Fruit fly (Drosophila melanogaster): ENCODE results near the gene tim.

The tim gene

DNA sequence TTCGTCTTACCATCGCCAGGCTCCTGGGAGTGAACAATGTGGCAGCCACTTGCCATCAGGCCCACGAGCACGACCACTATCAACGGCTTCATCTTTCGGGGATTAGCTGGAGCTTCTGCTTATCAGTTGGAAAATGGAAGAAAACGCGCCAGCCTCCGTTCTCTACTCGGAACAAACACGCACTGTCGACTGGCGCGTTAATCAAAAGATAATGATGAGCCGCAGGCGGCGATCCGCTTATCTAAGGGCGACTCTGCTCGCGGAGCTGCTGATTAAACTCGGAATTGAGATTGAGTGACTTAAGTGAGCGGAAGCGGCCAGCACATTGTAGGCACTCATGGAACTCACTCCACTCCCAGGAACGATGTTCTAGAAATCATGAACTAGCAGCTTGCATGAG, 46.2 kb downstream of the tim start, which contains the start of gene CG3246:
Gene CG3246, minus strand, starts transcription at position 193 of the 400 bp plus-strand sequence.
- TF ChIP-seq CG1620 (GFP tag; optimal IDR thresholded peaks at IDR 0.05) (no peak), Mnt (GFP tag; optimal IDR thresholded peaks at IDR 0.05) (peak; percentile 0)

DNA sequence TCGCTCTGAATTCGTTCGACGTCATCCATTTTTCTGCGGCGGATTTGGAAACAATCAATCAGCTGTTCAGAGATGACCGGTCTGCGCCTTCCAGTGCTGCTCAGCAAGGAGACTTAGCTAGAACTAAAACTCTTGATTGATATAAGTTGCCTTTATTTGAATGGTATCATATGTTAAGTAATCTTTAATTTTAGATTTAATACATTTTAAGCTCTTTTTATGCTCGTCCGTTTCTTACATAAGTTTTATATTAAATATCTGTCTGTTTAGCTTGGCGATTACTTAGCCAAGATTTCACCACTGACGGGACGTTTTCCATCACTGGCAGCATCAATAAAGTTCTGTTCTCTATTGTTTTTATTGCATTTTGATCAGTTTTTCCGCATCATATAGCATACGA, 50.9 kb downstream of the tim start, which contains the start of the genes Cog3 and Sec5:
Gene Cog3, minus strand, starts transcription at position 58 of the 400 bp plus-strand sequence.
Gene Sec5, plus strand, starts transcription at position 296 of the 400 bp plus-strand sequence.
- TF ChIP-seq Mnt (GFP tag; optimal IDR thresholded peaks at IDR 0.05) (peak; percentile 77), CG12768 (GFP tag; optimal IDR thresholded peaks at IDR 0.05) (peak; percentile 83), CG14711 (tag; optimal IDR thresholded peaks at IDR 0.05) (peak; percentile 73), toe (GFP tag; optimal IDR thresholded peaks at IDR 0.05) (no peak), bab1 (GFP tag; optimal IDR thresholded peaks at IDR 0.05) (peak; percentile 43), CG7045 (GFP tag; optimal IDR thresholded peaks at IDR 0.05) (peak; percentile 66), ovo (GFP tag; optimal IDR thresholded peaks at IDR 0.05) (peak; percentile 48), tj (GFP tag; optimal IDR thresholded peaks at IDR 0.05) (peak; percentile 54), CG7101 (tag; optimal IDR thresholded peaks at IDR 0.05) (peak; percentile 84), CG1620 (GFP tag; optimal IDR thresholded peaks at IDR 0.05) (peak; percentile 75), kay (GFP tag; ENCODE audit: borderline replicate concordance) (no peak), Hr96 (GFP tag; optimal IDR thresholded peaks at IDR 0.05) (no peak), cic (GFP tag; optimal IDR thresholded peaks at IDR 0.05) (peak; percentile 15), pad (GFP tag; optimal IDR thresholded peaks at IDR 0.05) (peak; percentile 77), Clk (GFP tag; optimal IDR thresholded peaks at IDR 0.05) (peak; percentile 70), cnc (optimal IDR thresholded peaks at IDR 0.05) (no peak), CG11617 (GFP tag; optimal IDR thresholded peaks at IDR 0.05) (peak; percentile 62), CG5204 (GFP tag; optimal IDR thresholded peaks at IDR 0.05) (no peak), CG33017 (tag; optimal IDR thresholded peaks at IDR 0.05) (peak; percentile 74), Crg-1 (GFP tag; optimal IDR thresholded peaks at IDR 0.05) (peak; percentile 85)

DNA sequence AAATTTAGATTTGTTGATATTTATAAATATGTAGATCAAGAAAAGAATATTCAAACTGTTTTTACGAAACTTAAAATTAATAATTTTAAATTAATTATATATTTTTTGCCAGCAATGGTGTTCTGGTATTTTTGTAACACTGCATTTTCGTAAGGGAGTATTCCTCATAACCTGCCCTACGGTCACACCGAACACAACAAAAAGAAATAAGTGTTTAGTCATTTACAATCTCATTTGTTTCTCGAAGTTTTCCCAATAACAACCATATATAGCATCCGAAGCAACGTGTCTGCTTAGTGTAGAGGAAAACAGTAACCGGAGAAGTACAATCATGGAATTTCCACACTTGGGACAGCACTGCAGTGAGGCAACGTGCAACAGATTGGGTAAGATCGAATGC, 55.6 kb downstream of the tim start, which contains the start of gene CG12795:
Gene CG12795, plus strand, starts transcription at position 181 of the 400 bp plus-strand sequence.
- TF ChIP-seq CG33017 (tag; optimal IDR thresholded peaks at IDR 0.05) (no peak), pad (GFP tag; optimal IDR thresholded peaks at IDR 0.05) (no peak), CG5204 (GFP tag; optimal IDR thresholded peaks at IDR 0.05) (no peak), CG12768 (GFP tag; optimal IDR thresholded peaks at IDR 0.05) (no peak), CG1620 (GFP tag; optimal IDR thresholded peaks at IDR 0.05) (no peak), bab1 (GFP tag; optimal IDR thresholded peaks at IDR 0.05) (peak; percentile 44), kay (GFP tag; ENCODE audit: borderline replicate concordance) (no peak), cnc (optimal IDR thresholded peaks at IDR 0.05) (peak in 1 of 2 experiments; percentile 91)

DNA sequence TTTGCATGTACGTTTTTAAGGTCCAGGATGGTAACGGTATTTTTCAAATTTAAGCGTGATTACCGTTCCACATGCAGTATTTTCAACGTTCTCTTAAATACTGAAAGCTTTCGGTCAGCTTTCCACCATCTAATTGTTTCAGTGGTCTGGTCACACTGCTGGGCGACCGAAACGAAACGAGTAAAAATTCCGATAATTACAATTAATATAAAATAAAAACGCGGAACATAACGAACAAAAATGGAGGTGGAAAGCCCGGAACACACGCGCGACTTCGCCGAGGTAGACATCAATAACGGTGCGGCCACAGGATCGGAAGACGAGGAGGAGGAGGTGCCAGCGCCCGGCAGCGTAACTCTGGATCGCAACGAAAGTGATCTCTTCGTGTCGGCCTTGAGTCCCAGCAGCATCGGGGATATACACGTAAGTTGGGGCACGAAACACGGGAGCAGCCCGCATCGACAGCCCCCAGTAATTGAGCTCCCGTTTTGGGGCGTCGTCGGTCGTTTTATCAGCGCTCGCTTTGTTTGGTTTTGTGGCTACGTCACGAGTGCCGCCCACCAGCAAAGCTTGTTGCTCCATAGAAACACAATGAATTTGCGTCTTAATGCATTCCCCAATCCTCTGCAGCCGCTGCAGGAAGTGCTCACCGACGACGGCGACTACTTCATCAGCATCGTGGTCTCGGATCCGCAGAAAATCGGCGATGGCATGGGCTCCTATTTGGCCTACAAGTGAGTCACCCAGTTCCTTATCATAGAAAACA, 58.2 kb downstream of the tim start, which contains the start of gene Snx1:
Gene Snx1, plus strand, starts transcription at position 129 of the 766 bp plus-strand sequence.
- no peak for TF ChIP-seq CG33017 (tag; optimal IDR thresholded peaks at IDR 0.05)
- peak; percentile 49 for TF ChIP-seq bab1 (GFP tag; optimal IDR thresholded peaks at IDR 0.05)

DNA sequence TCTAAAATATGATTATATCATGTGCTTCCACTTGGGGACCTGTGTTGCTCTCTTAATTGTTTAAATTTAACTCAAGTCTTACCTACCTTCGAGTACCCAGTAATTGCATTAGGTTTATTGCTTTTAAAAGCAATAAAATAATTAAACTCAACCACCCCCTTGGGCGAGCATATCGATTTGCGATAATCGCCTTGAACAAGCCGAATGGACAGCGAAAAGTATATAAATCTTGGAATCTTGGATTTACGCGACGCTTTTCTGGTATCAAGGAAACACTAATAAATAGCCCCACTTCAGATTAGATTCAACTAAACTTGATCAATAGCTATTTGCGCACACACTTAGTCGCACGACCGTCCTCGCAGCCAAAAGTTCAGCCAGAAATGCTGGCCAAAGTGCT, 62.3 kb downstream of the tim start, which contains the start of gene CG2772:
Gene CG2772, plus strand, starts transcription at position 338 of the 400 bp plus-strand sequence.
- TF ChIP-seq Hr96 (GFP tag; optimal IDR thresholded peaks at IDR 0.05) = no peak
- no peak for TF ChIP-seq Clk (GFP tag; optimal IDR thresholded peaks at IDR 0.05)
- peak; percentile 11 for TF ChIP-seq kay (GFP tag; ENCODE audit: borderline replicate concordance)
- TF ChIP-seq Crg-1 (GFP tag; optimal IDR thresholded peaks at IDR 0.05) = no peak
- TF ChIP-seq CG11617 (GFP tag; optimal IDR thresholded peaks at IDR 0.05) = no peak
- TF ChIP-seq tj (GFP tag; optimal IDR thresholded peaks at IDR 0.05) = no peak
- TF ChIP-seq Mnt (GFP tag; optimal IDR thresholded peaks at IDR 0.05) = no peak
- no peak for TF ChIP-seq cnc (optimal IDR thresholded peaks at IDR 0.05)

DNA sequence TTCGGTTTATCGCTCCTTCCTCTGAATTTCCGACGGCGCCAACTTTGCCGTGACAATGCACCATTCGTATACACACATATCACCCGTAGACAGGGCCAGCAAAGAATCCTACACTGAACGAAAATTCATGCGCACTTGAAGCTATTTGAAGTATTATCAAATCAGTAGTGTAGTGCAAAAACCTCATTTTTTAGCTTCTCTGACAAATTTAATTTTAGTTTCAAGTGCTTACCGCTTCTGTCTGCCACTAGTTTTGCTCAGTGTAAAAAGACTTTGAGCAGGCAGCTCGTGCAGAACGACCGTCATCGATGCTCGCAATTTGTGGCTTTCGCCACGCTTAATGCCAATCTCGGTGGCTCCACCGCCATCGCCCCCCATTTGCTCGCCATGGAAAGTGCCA, 63.1 kb downstream of the tim start:
- TF ChIP-seq toe (GFP tag; optimal IDR thresholded peaks at IDR 0.05) = no peak
- TF ChIP-seq Clk (GFP tag; optimal IDR thresholded peaks at IDR 0.05) = no peak
- TF ChIP-seq pad (GFP tag; optimal IDR thresholded peaks at IDR 0.05) = no peak
- no peak for TF ChIP-seq CG1620 (GFP tag; optimal IDR thresholded peaks at IDR 0.05)
- TF ChIP-seq cic (GFP tag; optimal IDR thresholded peaks at IDR 0.05) = no peak
- TF ChIP-seq CG12768 (GFP tag; optimal IDR thresholded peaks at IDR 0.05) = no peak
- TF ChIP-seq ovo (GFP tag; optimal IDR thresholded peaks at IDR 0.05) = no peak
